Worm (Caenorhabditis elegans): ENCODE measurements around the gene T20B3.1.
A peak's percentile ranks its signal among the peaks of the same experiment; 100 is the strongest.

T20B3.1 gene

DNA sequence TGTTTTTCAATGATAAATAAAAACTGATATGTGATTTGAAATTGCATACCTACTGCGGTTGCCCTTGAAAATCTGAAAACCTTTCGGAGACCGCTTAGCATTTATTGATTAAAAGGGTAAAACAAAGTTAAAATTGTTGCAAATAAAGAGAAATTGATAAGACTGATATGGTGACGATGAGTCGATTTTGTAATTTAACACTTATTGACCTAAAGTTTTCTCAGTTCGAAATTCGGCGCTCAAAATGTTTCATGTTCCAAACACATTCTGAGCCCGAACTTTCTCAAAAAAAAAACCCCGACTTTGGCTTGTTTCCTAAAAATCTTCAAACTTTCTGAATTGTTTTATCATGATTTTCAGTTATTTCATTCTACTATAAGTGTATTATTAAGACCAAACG is 25.6 kb downstream of the T20B3.1 start, which contains the start of gene clec-40:
clec-40 (minus strand) TSS at position 101 of the 400 bp plus-strand sequence.
- TF ChIP-seq Y79H2A.3 (GFP tag; conservative IDR thresholded peaks at IDR 0.05) (no peak), egl-18 (GFP tag; IDR thresholded peaks at IDR 0.05) (no peak), let-607 (tag; optimal IDR thresholded peaks at IDR 0.05) (no peak), F10E7.11 (tag; optimal IDR thresholded peaks at IDR 0.05) (no peak), C06A6.2 (GFP tag; conservative IDR thresholded peaks at IDR 0.05) (no peak), F23B12.7 (tag; optimal IDR thresholded peaks at IDR 0.05; ENCODE audit: insufficient read depth) (no peak)

DNA sequence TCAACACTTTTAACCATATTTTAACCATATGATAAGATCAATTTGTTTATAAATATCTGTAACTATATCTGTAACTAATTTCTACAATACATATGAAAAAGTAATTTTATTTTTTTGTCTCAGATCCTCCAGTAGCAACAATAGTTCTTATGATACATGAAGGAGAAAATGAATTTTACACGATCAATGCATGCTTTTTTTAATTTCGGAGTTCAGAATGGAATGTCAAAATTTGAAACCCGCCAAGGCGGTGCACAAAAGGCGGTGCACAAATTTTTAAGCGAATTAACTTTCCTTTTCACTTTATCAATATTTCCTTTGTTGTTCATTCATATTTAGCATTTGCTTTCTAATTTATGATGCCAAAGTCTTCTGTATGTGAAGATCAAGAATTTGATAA is 27.6 kb downstream of the T20B3.1 start, which contains the start of gene clec-25:
clec-25 (plus strand) TSS at position 301 of the 400 bp plus-strand sequence.
- TF ChIP-seq ztf-3 (GFP tag; optimal IDR thresholded peaks at IDR 0.05) (no peak), nhr-179 (tag; optimal IDR thresholded peaks at IDR 0.05) (no peak), cebp-2 (GFP tag; IDR thresholded peaks at IDR 0.05) (no peak), hlh-26 (GFP tag; conservative IDR thresholded peaks at IDR 0.05) (no peak), sea-2 (GFP tag; IDR thresholded peaks at IDR 0.05) (no peak), die-1 (tag; optimal IDR thresholded peaks at IDR 0.05) (no peak), chd-7 (tag; optimal IDR thresholded peaks at IDR 0.05) (no peak), unc-130 (GFP tag; optimal IDR thresholded peaks at IDR 0.05) (no peak), ceh-27 (GFP tag; optimal IDR thresholded peaks at IDR 0.05) (no peak), attf-3 (GFP tag; conservative IDR thresholded peaks at IDR 0.05) (no peak), atf-7 (tag; optimal IDR thresholded peaks at IDR 0.05) (no peak), nhr-90 (tag; optimal IDR thresholded peaks at IDR 0.05) (no peak)

- TF ChIP-seq dpff-1 (tag; optimal IDR thresholded peaks at IDR 0.05) (no peak), zim-3 (tag; optimal IDR thresholded peaks at IDR 0.05) (no peak), Y67H2A.10 (GFP tag; conservative IDR thresholded peaks at IDR 0.05) (no peak), unc-62 (GFP tag; optimal IDR thresholded peaks at IDR 0.05) (no peak), nhr-80 (tag; optimal IDR thresholded peaks at IDR 0.05) (peak; percentile 18)
These were observed 33.1 kb downstream of the T20B3.1 start, which contains the start of the genes clec-36 and clec-26 for ce11 chrV:16848498-16848897. Gene clec-36 (minus strand): TSS chrV:16848598. Gene clec-26 (plus strand): TSS chrV:16848611.

DNA sequence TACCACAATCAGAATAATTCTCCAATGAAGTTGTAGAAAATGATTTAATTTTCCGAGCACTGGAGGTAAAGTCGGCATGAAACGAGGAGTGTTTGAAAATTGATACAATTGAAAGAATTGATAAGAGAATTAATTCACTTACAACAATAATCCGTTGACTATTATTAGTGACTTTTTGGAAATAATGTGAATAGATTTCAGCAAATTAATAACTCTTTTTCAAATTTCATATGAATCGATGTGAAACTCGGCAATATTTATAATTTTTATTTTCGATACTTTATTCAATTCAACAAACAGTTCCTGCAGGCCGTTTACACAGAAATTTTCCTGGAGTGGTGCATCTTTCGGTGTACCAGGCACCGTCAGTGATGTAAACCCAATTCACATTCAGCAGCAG is 36.6 kb downstream of the T20B3.1 start, which contains the start of gene clec-37:
clec-37 (minus strand) TSS at position 101 of the 400 bp plus-strand sequence.
- TF ChIP-seq ztf-26 (tag; optimal IDR thresholded peaks at IDR 0.05) (no peak), hrde-1 (tag; optimal IDR thresholded peaks at IDR 0.05; ENCODE audit: borderline replicate concordance) (no peak), Y53F4B.3 (GFP tag; IDR thresholded peaks at IDR 0.05) (no peak), lsy-27 (tag; optimal IDR thresholded peaks at IDR 0.05; ENCODE audit: borderline replicate concordance, insufficient read depth) (no peak), F57A8.1 (GFP tag; optimal IDR thresholded peaks at IDR 0.05) (no peak), ZK185.1 (tag; optimal IDR thresholded peaks at IDR 0.05; ENCODE audit: poor library complexity, severe bottlenecking) (no peak), atf-7 (tag; optimal IDR thresholded peaks at IDR 0.05) (no peak), ama-1 (optimal IDR thresholded peaks at IDR 0.05) (no peak), ama-1 (GFP tag; optimal IDR thresholded peaks at IDR 0.05) (no peak), lin-35 (GFP tag; optimal IDR thresholded peaks at IDR 0.05) (no peak), Y56A3A.18 (GFP tag; IDR thresholded peaks at IDR 0.05) (no peak)

All from whole organism, young adult.